Worm (Caenorhabditis elegans): Measurements from ENCODE around the gene dhs-14.
A peak's percentile ranks its signal among the peaks of the same experiment; 100 is the strongest.

Gene dhs-14

DNA sequence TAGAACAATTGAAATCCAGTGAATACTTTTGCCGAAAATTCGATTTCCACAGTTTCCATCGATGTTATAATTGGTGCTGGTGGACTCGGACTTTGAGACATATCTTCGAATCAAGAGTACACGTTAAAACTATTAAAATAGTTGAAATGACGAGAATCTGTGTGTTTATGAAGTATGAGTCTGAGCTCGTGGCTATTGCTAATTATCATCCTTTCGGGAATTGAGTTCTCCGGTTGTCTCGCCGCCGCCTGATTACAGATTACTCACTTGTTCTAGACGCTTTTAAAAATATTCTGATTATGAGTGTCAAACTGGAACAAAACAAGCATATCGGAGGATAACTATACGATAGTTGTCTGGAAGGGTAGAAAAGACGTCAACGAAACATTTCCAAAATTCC is 26.8 kb downstream of the dhs-14 start, which contains the start of gene srg-56:
Gene srg-56, minus strand, starts transcription at position 101 of the 400 bp plus-strand sequence.
- TF ChIP-seq tlp-1 (tag; optimal IDR thresholded peaks at IDR 0.05) (no peak), zip-4 (GFP tag; optimal IDR thresholded peaks at IDR 0.05) (no peak), fkh-8 (tag; optimal IDR thresholded peaks at IDR 0.05) (peak; percentile 18), ceh-63 (GFP tag; optimal IDR thresholded peaks at IDR 0.05) (no peak)

DNA sequence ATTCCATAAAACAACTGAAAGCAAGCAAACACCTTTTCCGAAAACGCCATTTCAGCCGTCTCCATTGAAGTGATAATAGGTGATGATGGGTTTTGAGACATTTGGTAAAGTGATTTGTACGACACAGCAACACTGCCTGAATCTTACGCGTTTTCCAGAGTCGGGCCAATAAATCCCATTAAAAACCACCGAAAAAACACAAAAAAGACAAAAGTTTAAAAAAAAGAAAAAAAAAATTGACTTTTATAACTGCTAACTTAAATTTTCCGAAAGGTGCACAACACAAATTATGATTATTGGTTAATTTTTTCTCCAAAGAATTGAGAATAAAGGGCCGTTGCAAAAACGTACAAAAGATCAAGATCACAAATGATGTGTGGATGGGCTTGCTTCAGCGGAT is 30.6 kb downstream of the dhs-14 start, which contains the start of gene srg-57:
Gene srg-57, minus strand, starts transcription at position 101 of the 400 bp plus-strand sequence.
- TF ChIP-seq unc-98 (GFP tag; IDR thresholded peaks at IDR 0.05) (no peak), lin-14 (GFP tag; optimal IDR thresholded peaks at IDR 0.05) (no peak), rnt-1 (tag; optimal IDR thresholded peaks at IDR 0.05) (no peak), hpl-2 (GFP tag; optimal IDR thresholded peaks at IDR 0.05) (no peak), hlh-4 (tag; optimal IDR thresholded peaks at IDR 0.05) (no peak), C04F5.9 (tag; optimal IDR thresholded peaks at IDR 0.05) (no peak), swsn-7 (tag; optimal IDR thresholded peaks at IDR 0.05) (no peak), zip-4 (GFP tag; optimal IDR thresholded peaks at IDR 0.05) (no peak), nhr-237 (tag; optimal IDR thresholded peaks at IDR 0.05) (no peak), tbx-2 (tag; optimal IDR thresholded peaks at IDR 0.05) (no peak), tlp-1 (tag; optimal IDR thresholded peaks at IDR 0.05) (no peak), dsc-1 (tag; optimal IDR thresholded peaks at IDR 0.05) (no peak), efl-1 (optimal IDR thresholded peaks at IDR 0.05) (no peak), efl-1 (GFP tag; optimal IDR thresholded peaks at IDR 0.05 in 1 of 2) (no peak), nhr-71 (tag; optimal IDR thresholded peaks at IDR 0.05) (no peak), jun-1 (tag; optimal IDR thresholded peaks at IDR 0.05) (no peak), lin-39 (tag; optimal IDR thresholded peaks at IDR 0.05) (no peak), dpl-1 (GFP tag; optimal IDR thresholded peaks at IDR 0.05) (no peak), nhr-77 (tag; optimal IDR thresholded peaks at IDR 0.05) (no peak), lsy-2 (tag; optimal IDR thresholded peaks at IDR 0.05) (no peak)

DNA sequence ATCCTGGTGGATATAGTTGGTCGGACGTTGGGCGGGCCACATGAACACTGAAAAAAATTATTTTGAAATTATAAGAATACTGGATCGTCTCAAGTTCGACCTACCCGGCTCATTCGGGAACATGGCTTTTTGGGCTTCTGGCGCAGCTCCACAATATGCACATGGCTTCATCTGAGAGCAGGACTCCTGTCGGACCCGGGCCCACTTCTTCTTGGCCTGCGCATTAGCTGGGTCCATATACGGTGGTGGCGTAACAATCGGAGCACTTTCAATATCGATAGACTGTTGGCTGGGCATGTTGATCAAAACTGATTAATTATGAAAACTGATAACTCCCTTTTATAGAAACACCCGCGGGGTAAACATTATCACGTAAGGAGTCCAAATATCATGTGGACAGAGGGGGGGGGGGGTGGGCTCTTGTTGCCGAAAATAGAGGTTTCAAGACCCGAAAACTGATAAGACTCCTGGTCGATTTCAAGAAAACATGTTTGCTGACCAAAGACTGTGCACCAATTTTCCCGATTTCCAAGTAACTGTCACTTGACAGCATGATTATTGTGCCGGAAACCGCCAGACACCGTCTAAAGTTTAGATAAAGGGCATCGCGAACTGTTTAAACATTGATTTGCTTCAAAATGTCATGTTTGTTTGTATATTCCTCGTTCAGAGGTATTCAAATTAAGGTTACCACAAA is 34.1 kb downstream of the dhs-14 start, which contains the start of gene dod-3:
Gene dod-3, minus strand, starts transcription at position 315 of the 697 bp plus-strand sequence.
- TF ChIP-seq ama-1 (optimal IDR thresholded peaks at IDR 0.05) (peak; percentile 8), nhr-90 (tag; optimal IDR thresholded peaks at IDR 0.05; ENCODE audit: poor library complexity) (peak; percentile 43), fkh-4 (tag; optimal IDR thresholded peaks at IDR 0.05; ENCODE audit: borderline replicate concordance) (no peak), elt-2 (tag; optimal IDR thresholded peaks at IDR 0.05) (peak; percentile 98)

DNA sequence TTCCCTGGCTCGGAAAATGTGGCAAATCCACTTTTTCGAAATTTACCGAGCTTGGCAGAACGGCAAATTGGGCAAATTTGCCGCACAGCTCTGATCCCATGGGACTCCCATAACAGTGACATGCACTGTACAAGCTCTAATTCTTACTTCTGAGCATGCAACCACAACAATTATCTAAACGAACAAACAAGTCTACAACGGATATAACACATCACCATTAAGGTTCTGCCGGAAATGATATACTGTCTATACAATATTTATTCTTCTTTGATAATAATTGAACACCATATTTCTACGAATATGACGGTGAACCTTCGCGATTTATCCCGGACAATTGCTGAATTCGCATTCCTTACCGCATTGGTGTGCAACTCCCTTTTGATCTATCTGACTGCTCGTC is 36.8 kb downstream of the dhs-14 start, which contains the start of gene str-33:
Gene str-33, plus strand, starts transcription at position 301 of the 400 bp plus-strand sequence.
- TF ChIP-seq tbx-2 (tag; optimal IDR thresholded peaks at IDR 0.05) (no peak), pag-3 (tag; optimal IDR thresholded peaks at IDR 0.05; ENCODE audit: borderline replicate concordance, insufficient read depth) (no peak), snpc-4 (tag; optimal IDR thresholded peaks at IDR 0.05) (no peak), ama-1 (optimal IDR thresholded peaks at IDR 0.05) (no peak), zag-1 (tag; optimal IDR thresholded peaks at IDR 0.05) (no peak), nhr-77 (tag; optimal IDR thresholded peaks at IDR 0.05) (no peak), lin-14 (GFP tag; optimal IDR thresholded peaks at IDR 0.05) (no peak), fos-1 (tag; optimal IDR thresholded peaks at IDR 0.05) (no peak), nhr-237 (tag; optimal IDR thresholded peaks at IDR 0.05) (no peak), C34B4.2 (tag; optimal IDR thresholded peaks at IDR 0.05) (no peak), hlh-4 (tag; optimal IDR thresholded peaks at IDR 0.05) (no peak), isw-1 (GFP tag; IDR thresholded peaks at IDR 0.05) (no peak), lin-39 (tag; optimal IDR thresholded peaks at IDR 0.05) (no peak), grh-1 (GFP tag; IDR thresholded peaks at IDR 0.05) (no peak), vab-15 (tag; optimal IDR thresholded peaks at IDR 0.05) (no peak), egl-27 (tag; optimal IDR thresholded peaks at IDR 0.05) (no peak), lin-15B (tag; optimal IDR thresholded peaks at IDR 0.05) (no peak)

All from whole organism, L1 larva.